Fruit fly (Drosophila melanogaster) whole organism, pupa: ENCODE measurements around the gene CG11498.

Source experiments
- CG12605 ChIP-seq: fragments of 200-800 bp; sonication (Bioruptor generic); IDR thresholded peaks from 2 replicates; pipeline ENCODE4 v1.3.6; 2022; ENCODE audit warnings: missing biosample characterization, missing genetic modification characterization
- CG15710 ChIP-seq: fragments of 200-800 bp; sonication (Bioruptor generic); optimal IDR thresholded peaks from 2 replicates; lab custom pipeline; 2018; ENCODE audit warnings: missing biosample characterization, mild to moderate bottlenecking, missing genetic modification characterization, moderate library complexity
- CG17806 ChIP-seq: fragments of 200-800 bp; sonication (Bioruptor generic); optimal IDR thresholded peaks from 2 replicates; lab custom pipeline; 2018; ENCODE audit warnings: missing biosample characterization, mild to moderate bottlenecking, missing genetic modification characterization, moderate library complexity
- CG32121 ChIP-seq: fragments of 200-800 bp; sonication (Bioruptor generic); IDR thresholded peaks from 2 replicates; pipeline ENCODE4 v1.3.6; 2022; ENCODE audit warnings: missing biosample characterization, missing genetic modification characterization
- CG4496 ChIP-seq: fragments of 200-800 bp; sonication (Bioruptor generic); IDR thresholded peaks from 3 replicates; pipeline ENCODE4 v1.3.6; 2022; ENCODE audit warnings: missing biosample characterization, missing genetic modification characterization
- CG8159 ChIP-seq: fragments of 200-800 bp; sonication (Bioruptor generic); optimal IDR thresholded peaks from 3 replicates; lab custom pipeline; 2018; ENCODE audit warnings: missing biosample characterization, mild to moderate bottlenecking, missing genetic modification characterization, moderate library complexity
- CG8301 ChIP-seq: fragments of 200-800 bp; sonication (Bioruptor generic); optimal IDR thresholded peaks from 2 replicates; lab custom pipeline; 2018; ENCODE audit warnings: missing biosample characterization, mild to moderate bottlenecking, missing genetic modification characterization
- D1 ChIP-seq: fragments of 200-800 bp; sonication (Bioruptor generic); optimal IDR thresholded peaks from 2 replicates; lab custom pipeline; 2018; ENCODE audit warnings: missing biosample characterization, mild to moderate bottlenecking, missing genetic modification characterization, moderate library complexity
- EcR ChIP-seq: fragments of 200-800 bp; sonication (Bioruptor generic); optimal IDR thresholded peaks from 3 replicates; lab custom pipeline; 2019; ENCODE audit warnings: missing biosample characterization, missing genetic modification characterization, mild to moderate bottlenecking, moderate library complexity, missing genetic modification reagents
- gl ChIP-seq: fragments of 200-800 bp; sonication (Bioruptor generic); optimal IDR thresholded peaks from 2 replicates; lab custom pipeline; 2018; ENCODE audit warnings: missing biosample characterization, mild to moderate bottlenecking, missing genetic modification characterization
- rn ChIP-seq: fragments of 200-800 bp; sonication (Bioruptor generic); IDR thresholded peaks from 2 replicates; pipeline ENCODE4 v1.3.6; 2022; ENCODE audit warnings: missing biosample characterization, missing genetic modification characterization

DNA sequence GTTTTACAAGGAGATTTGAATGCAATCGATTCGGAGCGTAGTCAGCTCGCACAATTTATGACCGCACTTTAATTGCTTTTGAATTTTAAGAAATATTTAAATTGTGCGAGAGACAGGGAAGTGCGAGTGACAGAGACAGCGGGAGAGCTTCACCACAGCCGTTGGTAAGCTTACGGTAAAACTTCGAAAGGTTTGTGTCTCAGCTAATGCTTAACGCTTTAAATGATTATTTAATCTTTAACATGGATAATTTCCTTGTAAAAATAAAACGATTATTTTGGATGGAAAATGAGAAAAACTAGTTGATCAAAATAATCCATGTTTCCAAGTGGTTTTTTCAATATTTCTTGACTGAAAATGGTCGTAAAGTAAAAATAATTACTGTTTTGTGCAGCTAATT lies 9.7 kb downstream of the CG11498 start:
- TF ChIP-seq EcR (no peak), rn (GFP tag; lab: Robert Waterston, UW) (no peak), CG15710 (tag; lab: Kevin White, UChicago) (no peak), CG17806 (tag; lab: Kevin White, UChicago) (no peak), CG32121 (GFP tag; lab: Robert Waterston, UW) (no peak), CG4496 (GFP tag; lab: Robert Waterston, UW) (no peak), D1 (tag; lab: Kevin White, UChicago) (no peak), CG8159 (tag; lab: Kevin White, UChicago) (no peak), gl (tag; lab: Kevin White, UChicago) (no peak), CG8301 (tag; lab: Kevin White, UChicago) (no peak), CG12605 (GFP tag; lab: Robert Waterston, UW) (no peak)
